Fruit fly (Drosophila melanogaster) whole organism, embryonic: ENCODE measurements around the gene CG9628.

ENCODE experiments used
- Awh ChIP-seq: fragments of 200-800 bp; sonication (Bioruptor generic); IDR thresholded peaks from 2 replicates; pipeline ENCODE4, ENCODE4 v1.3.6; 2022; ENCODE audit warnings: missing biosample characterization, missing genetic modification characterization
- Bgb ChIP-seq: fragments of 200-800 bp; sonication (Bioruptor generic); IDR thresholded peaks from 2 replicates; pipeline ENCODE4 v1.3.6; 2022; ENCODE audit warnings: missing biosample characterization, missing genetic modification characterization; ENCODE audit not compliant: partially characterized antibody
- CG10431 ChIP-seq: fragments of 200-800 bp; sonication (Bioruptor generic); optimal IDR thresholded peaks from 3 replicates; lab custom pipeline; 2018; ENCODE audit warnings: missing biosample characterization, mild to moderate bottlenecking, missing genetic modification characterization
- CG10565 ChIP-seq: fragments of 200-800 bp; sonication (Bioruptor generic); optimal IDR thresholded peaks from 3 replicates; lab custom pipeline; 2016; ENCODE audit warnings: missing biosample characterization, mild to moderate bottlenecking, missing genetic modification characterization
- CG10959 ChIP-seq: fragments of 200-800 bp; sonication (Bioruptor generic); IDR thresholded peaks from 2 replicates; pipeline ENCODE4 v1.3.6; 2022; ENCODE audit warnings: missing biosample characterization, missing genetic modification characterization
- CG11085 ChIP-seq: fragments of 200-800 bp; sonication (Bioruptor generic); IDR thresholded peaks from 2 replicates; pipeline ENCODE4 v1.3.6; 2022; ENCODE audit warnings: missing biosample characterization, missing genetic modification characterization
- CG11560 ChIP-seq: fragments of 200-800 bp; sonication (Bioruptor generic); IDR thresholded peaks from 3 replicates; pipeline ENCODE4 v1.3.6; 2022; ENCODE audit warnings: missing biosample characterization, missing genetic modification characterization
- CG11723 ChIP-seq: fragments of 200-800 bp; sonication (Bioruptor generic); optimal IDR thresholded peaks from 2 replicates; lab custom pipeline; 2017; ENCODE audit warnings: missing biosample characterization, mild to moderate bottlenecking, missing genetic modification characterization
- CG13424 ChIP-seq: fragments of 200-800 bp; sonication (Bioruptor generic); optimal IDR thresholded peaks from 2 replicates; lab custom pipeline; 2019; ENCODE audit warnings: missing biosample characterization, mild to moderate bottlenecking, missing genetic modification characterization, moderate library complexity
- CG15073 ChIP-seq: fragments of 200-800 bp; sonication (Bioruptor generic); optimal IDR thresholded peaks from 2 replicates; lab custom pipeline; 2016; ENCODE audit warnings: missing biosample characterization, missing genetic modification characterization
- CG15269 ChIP-seq: fragments of 200-800 bp; sonication (Bioruptor generic); optimal IDR thresholded peaks from 2 replicates; lab custom pipeline; 2018; ENCODE audit warnings: missing biosample characterization, mild to moderate bottlenecking, missing genetic modification characterization, moderate library complexity
- CG15601 ChIP-seq: fragments of 200-800 bp; sonication (Bioruptor generic); optimal IDR thresholded peaks from 3 replicates; lab custom pipeline; 2019; ENCODE audit warnings: missing biosample characterization, mild to moderate bottlenecking, missing genetic modification characterization, moderate library complexity
- CG1603 ChIP-seq: fragments of 200-800 bp; sonication (Bioruptor generic); optimal IDR thresholded peaks from 2 replicates; lab custom pipeline; 2019; ENCODE audit warnings: missing biosample characterization, mild to moderate bottlenecking, missing genetic modification characterization, moderate library complexity
- CG17328 ChIP-seq: fragments of 200-800 bp; sonication (Bioruptor generic); IDR thresholded peaks from 2 replicates; pipeline ENCODE4 v1.3.6; 2022; ENCODE audit warnings: missing biosample characterization, missing genetic modification characterization
- CG17359 ChIP-seq: fragments of 200-800 bp; sonication (Bioruptor generic); optimal IDR thresholded peaks from 3 replicates; lab custom pipeline; 2018; ENCODE audit warnings: missing biosample characterization, mild to moderate bottlenecking, missing genetic modification characterization, moderate library complexity
- CG17829 ChIP-seq: fragments of 200-800 bp; optimal IDR thresholded peaks from 2 replicates; lab custom pipeline; 2019; ENCODE audit warnings: missing biosample characterization, mild to moderate bottlenecking, missing genetic modification characterization, moderate library complexity
- CG2120 ChIP-seq: fragments of 200-800 bp; sonication (Bioruptor generic); optimal IDR thresholded peaks from 3 replicates; lab custom pipeline; 2016; ENCODE audit warnings: missing biosample characterization, missing genetic modification characterization
- CG31365 ChIP-seq: fragments of 200-800 bp; sonication (Bioruptor generic); optimal IDR thresholded peaks from 2 replicates; lab custom pipeline; 2018; ENCODE audit warnings: missing biosample characterization, mild to moderate bottlenecking, missing genetic modification characterization
- CG33557 ChIP-seq: fragments of 200-800 bp; sonication (Bioruptor generic); optimal IDR thresholded peaks from 2 replicates; lab custom pipeline; 2019; ENCODE audit warnings: missing biosample characterization, mild to moderate bottlenecking, missing genetic modification characterization, moderate library complexity
- CG34376 ChIP-seq: fragments of 200-800 bp; sonication (Bioruptor generic); optimal IDR thresholded peaks from 2 replicates; lab custom pipeline; 2018; ENCODE audit warnings: missing biosample characterization, mild to moderate bottlenecking, missing genetic modification characterization
- CG3847 ChIP-seq: fragments of 200-800 bp; sonication (Bioruptor generic); IDR thresholded peaks from 2 replicates; pipeline ENCODE4 v1.3.6; 2022; ENCODE audit warnings: missing biosample characterization, missing genetic modification characterization
- CG4730 ChIP-seq: fragments of 200-800 bp; sonication (Bioruptor generic); IDR thresholded peaks from 2 replicates; pipeline ENCODE4 v1.3.6; 2022; ENCODE audit warnings: missing biosample characterization, missing genetic modification characterization
- CG4820 ChIP-seq: fragments of 200-800 bp; sonication (Bioruptor generic); optimal IDR thresholded peaks from 3 replicates; lab custom pipeline; 2016; ENCODE audit warnings: missing biosample characterization, missing genetic modification characterization
- CG8359 ChIP-seq: fragments of 200-800 bp; sonication (Bioruptor generic); optimal IDR thresholded peaks from 2 replicates; lab custom pipeline; 2017; ENCODE audit warnings: missing biosample characterization, mild to moderate bottlenecking, missing genetic modification characterization, borderline replicate concordance
- Dek ChIP-seq: fragments of 200-800 bp; sonication (Bioruptor generic); optimal IDR thresholded peaks from 3 replicates; lab custom pipeline; 2019; ENCODE audit warnings: missing biosample characterization, mild to moderate bottlenecking, missing genetic modification characterization, moderate library complexity
- Dp ChIP-seq: fragments of 200-800 bp; sonication (Bioruptor generic); optimal IDR thresholded peaks from 2 replicates; lab custom pipeline; 2018; ENCODE audit warnings: missing biosample characterization, mild to moderate bottlenecking, missing genetic modification characterization, moderate library complexity
- E2f1 ChIP-seq: fragments of 200-800 bp; sonication (Bioruptor generic); IDR thresholded peaks from 2 replicates; pipeline ENCODE4 v1.3.6; 2022; ENCODE audit warnings: missing biosample characterization, missing genetic modification characterization
- Ets97D ChIP-seq: fragments of 200-800 bp; sonication (Bioruptor generic); optimal IDR thresholded peaks from 3 replicates; lab custom pipeline; 2016; ENCODE audit warnings: missing biosample characterization, missing genetic modification characterization
- H15 ChIP-seq: fragments of 200-800 bp; sonication (Bioruptor generic); IDR thresholded peaks from 3 replicates; pipeline ENCODE4 v1.3.6; 2022; ENCODE audit warnings: missing biosample characterization, missing genetic modification characterization
- H2.0 ChIP-seq: fragments of 200-800 bp; sonication (Bioruptor generic); IDR thresholded peaks from 2 replicates; pipeline ENCODE4 v1.3.6; 2022; ENCODE audit warnings: missing biosample characterization, missing genetic modification characterization
- Med ChIP-seq: fragments of 200-800 bp; sonication (Bioruptor generic); peaks from one replicate; lab custom pipeline; 2016; ENCODE audit warnings: missing biosample characterization, missing genetic modification characterization, mild to moderate bottlenecking, inconsistent platforms, moderate library complexity
- Meics ChIP-seq: fragments of 200-800 bp; sonication (Bioruptor generic); optimal IDR thresholded peaks from 2 replicates; lab custom pipeline; 2017; ENCODE audit warnings: missing biosample characterization, mild to moderate bottlenecking, missing genetic modification characterization
- Ssrp ChIP-seq: fragments of 200-800 bp; sonication (Bioruptor generic); optimal IDR thresholded peaks from 2 replicates; lab custom pipeline; 2018; ENCODE audit warnings: missing biosample characterization, mild to moderate bottlenecking, missing genetic modification characterization, moderate library complexity
- Vsx1 ChIP-seq: fragments of 200-800 bp; sonication (Bioruptor generic); optimal IDR thresholded peaks from 2 replicates; lab custom pipeline; 2017; ENCODE audit warnings: missing biosample characterization, mild to moderate bottlenecking, missing genetic modification characterization, missing genetic modification reagents
- abd-A ChIP-seq: fragments of 200-800 bp; sonication (Bioruptor generic); optimal IDR thresholded peaks from 3 replicates; lab custom pipeline; 2019; ENCODE audit warnings: missing biosample characterization, mild to moderate bottlenecking, missing genetic modification characterization, moderate library complexity
- ap ChIP-seq: fragments of 200-800 bp; sonication (Bioruptor generic); IDR thresholded peaks from 2 replicates; pipeline ENCODE4 v1.3.6; 2022; ENCODE audit warnings: missing biosample characterization, missing genetic modification characterization
- ci ChIP-seq: fragments of 200-800 bp; sonication (Bioruptor generic); IDR thresholded peaks from 3 replicates; pipeline ENCODE4 v1.3.6; 2022; ENCODE audit warnings: missing biosample characterization, missing genetic modification characterization
- crol ChIP-seq: fragments of 200-800 bp; sonication (Bioruptor generic); IDR thresholded peaks from 2 replicates; pipeline ENCODE4 v1.3.6; 2022; ENCODE audit warnings: missing biosample characterization, missing genetic modification characterization
- disco-r ChIP-seq: fragments of 200-800 bp; sonication (Bioruptor generic); optimal IDR thresholded peaks from 2 replicates; lab custom pipeline; 2016; ENCODE audit warnings: missing biosample characterization, missing genetic modification characterization
- grau ChIP-seq: fragments of 200-800 bp; optimal IDR thresholded peaks from 3 replicates; lab custom pipeline; 2019; ENCODE audit warnings: missing biosample characterization, mild to moderate bottlenecking, missing genetic modification characterization, moderate library complexity
- gsb-n ChIP-seq: fragments of 200-800 bp; sonication (Bioruptor generic); optimal IDR thresholded peaks from 3 replicates; lab custom pipeline; 2018; ENCODE audit warnings: missing biosample characterization, mild to moderate bottlenecking, missing genetic modification characterization
- hb ChIP-seq: fragments of 200-800 bp; sonication (Bioruptor generic); IDR thresholded peaks from 3 replicates; pipeline ENCODE4 v1.3.6; 2022; ENCODE audit warnings: missing biosample characterization, missing genetic modification characterization; ENCODE audit not compliant: partially characterized antibody
- odd ChIP-seq: fragments of 200-800 bp; sonication (Bioruptor generic); optimal IDR thresholded peaks from 2 replicates; lab custom pipeline; 2017; ENCODE audit warnings: missing biosample characterization, mild to moderate bottlenecking, missing genetic modification characterization
- pho ChIP-seq: fragments of 200-800 bp; sonication (Bioruptor generic); optimal IDR thresholded peaks from 2 replicates; lab custom pipeline; 2016; ENCODE audit warnings: missing biosample characterization, missing genetic modification characterization
- pros ChIP-seq: fragments of 200-800 bp; sonication (Bioruptor generic); optimal IDR thresholded peaks from 3 replicates; lab custom pipeline; 2019; ENCODE audit warnings: missing biosample characterization, mild to moderate bottlenecking, missing genetic modification characterization, moderate library complexity
- sd ChIP-seq: fragments of 200-800 bp; sonication (Bioruptor generic); optimal IDR thresholded peaks from 3 replicates; lab custom pipeline; 2018; ENCODE audit warnings: missing biosample characterization, mild to moderate bottlenecking, missing genetic modification characterization, moderate library complexity
- sug ChIP-seq: fragments of 200-800 bp; optimal IDR thresholded peaks from 2 replicates; lab custom pipeline; 2019; ENCODE audit warnings: missing biosample characterization, mild to moderate bottlenecking, missing genetic modification characterization, moderate library complexity
- twi ChIP-seq: fragments of 200-800 bp; optimal IDR thresholded peaks from 2 replicates; lab custom pipeline; 2019; ENCODE audit warnings: missing biosample characterization, mild to moderate bottlenecking, missing genetic modification characterization, moderate library complexity
- z ChIP-seq: fragments of 200-800 bp; sonication (Bioruptor generic); IDR thresholded peaks from 3 replicates; pipeline ENCODE4 v1.3.6; 2022; ENCODE audit warnings: missing biosample characterization, missing genetic modification characterization

CG9628 gene

dm6 chr3L:14625568-14625996 lies 3.0 kb downstream of the CG9628 start (continued):
- TF ChIP-seq CG11723 (no peak), CG17359 (tag; lab: Kevin White, UChicago) (no peak), abd-A (tag; lab: Kevin White, UChicago) (peak; percentile 97), H15 (no peak), CG33557 (peak; percentile 44), CG10959 (GFP tag; lab: Robert Waterston, UW) (no peak), CG8359 (no peak), ap (GFP tag; lab: Robert Waterston, UW) (no peak), grau (tag; lab: Kevin White, UChicago) (no peak), CG15269 (no peak), CG17829 (no peak), E2f1 (GFP tag; lab: Robert Waterston, UW) (no peak), Awh (GFP tag; lab: Robert Waterston, UW) (peak; percentile 87), CG13424 (tag; lab: Kevin White, UChicago) (no peak), gsb-n (peak; percentile 48), CG10431 (GFP tag; lab: Kevin White, UChicago) (peak; percentile 17), ci (peak; percentile 66), Med (peak; percentile 8), z (peak; percentile 62; the same call in 1 of the 3 replicates), crol (peak; percentile 92)
- TF ChIP-seq, all 482 proteins: peak for 26

DNA sequence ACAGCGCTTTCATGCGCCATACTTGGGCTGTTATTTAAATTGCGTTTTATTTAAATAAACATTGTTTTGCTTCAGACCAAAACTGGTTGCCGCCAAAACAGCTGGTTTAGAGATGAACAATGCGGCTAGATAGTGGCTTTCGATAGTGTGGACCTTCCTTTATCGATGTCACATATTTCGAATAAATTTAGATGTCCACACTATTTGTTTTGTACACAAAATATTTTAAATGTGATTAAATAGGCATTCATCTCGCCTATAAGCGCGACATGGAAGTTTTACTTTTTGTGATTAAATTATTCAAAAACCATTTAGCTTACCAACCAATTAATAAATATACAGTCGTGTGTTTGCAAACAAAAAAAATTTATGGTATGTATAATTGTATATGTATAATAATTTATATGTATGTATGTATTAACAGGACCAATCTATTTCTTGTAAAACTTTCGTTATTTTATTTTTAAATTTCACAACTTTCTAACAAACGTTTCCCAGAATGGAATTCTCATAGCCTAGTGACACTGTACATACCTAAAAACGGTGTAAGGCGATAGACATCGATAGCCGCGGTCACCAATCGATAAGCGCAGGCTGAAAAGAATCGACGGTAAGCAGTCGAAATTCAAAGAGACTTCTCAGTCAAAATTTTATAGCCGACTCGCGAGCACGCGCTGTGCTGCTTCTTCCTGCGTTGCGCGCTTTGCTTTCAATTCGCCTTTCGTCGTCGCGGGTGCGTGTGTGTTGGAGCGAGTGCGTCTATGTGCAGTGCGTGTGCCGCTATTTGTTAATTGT lies 9.6 kb downstream of the CG9628 start, which contains the start of the genes RecQ5 and dlp:
RecQ5 (minus strand) TSS at position 114 of the 795 bp plus-strand sequence.
dlp (plus strand) TSS at position 638 of the 795 bp plus-strand sequence.
- TF ChIP-seq pho (peak; percentile 43), pros (GFP tag; lab: Kevin White, UChicago) (peak; percentile 20), CG4820 (GFP tag; lab: Kevin White, UChicago) (peak; percentile 78), disco-r (GFP tag; lab: Kevin White, UChicago) (peak; percentile 33), CG1603 (tag; lab: Kevin White, UChicago) (peak; percentile 42), hb (GFP tag; lab: Robert Waterston, UW) (peak; percentile 82), CG11085 (peak; percentile 62; the same call in 1 of the 2 replicates), CG17359 (tag; lab: Kevin White, UChicago) (peak; percentile 79), sd (peak; percentile 96), CG2120 (GFP tag; lab: Kevin White, UChicago) (peak; percentile 83), Ssrp (tag; lab: Kevin White, UChicago) (peak; percentile 80), CG31365 (tag; lab: Kevin White, UChicago) (peak; percentile 79), Ets97D (GFP tag; lab: Kevin White, UChicago) (peak; percentile 31), CG11560 (tag; lab: Robert Waterston, UW) (no peak), H2.0 (peak; percentile 69), Dek (tag; lab: Kevin White, UChicago) (peak; percentile 73), CG15601 (tag; lab: Kevin White, UChicago) (peak; percentile 77), CG4730 (GFP tag; lab: Robert Waterston, UW) (0 out of 2 replicates have a peak, but pooled peaks have one; percentile 40), Bgb (GFP tag; lab: Robert Waterston, UW) (peak; percentile 97), Vsx1 (peak; percentile 0), sug (tag; lab: Kevin White, UChicago) (peak; percentile 80), Dp (GFP tag; lab: Kevin White, UChicago) (peak; percentile 58), CG34376 (GFP tag; lab: Kevin White, UChicago) (peak; percentile 27), odd (GFP tag; lab: Kevin White, UChicago) (no peak), CG10431 (GFP tag; lab: Kevin White, UChicago) (peak; percentile 72), twi (tag; lab: Kevin White, UChicago) (peak; percentile 54), CG15073 (GFP tag; lab: Kevin White, UChicago) (no peak), gsb-n (peak; percentile 71), CG3847 (GFP tag; lab: Robert Waterston, UW) (peak; percentile 81), CG10565 (GFP tag; lab: Kevin White, UChicago) (no peak), Meics (peak; percentile 79), CG17328 (GFP tag; lab: Robert Waterston, UW) (peak; percentile 67)
